Worm (Caenorhabditis elegans): Measurements from ENCODE around the gene Y59E9AL.8.

Gene Y59E9AL.8

ce11 chrIV:5183755-5184166 is 40.4 kb downstream of the Y59E9AL.8 start, which contains the start of gene W03F8.4 (continued):
- TF ChIP-seq Y22D7AL.16 (tag; optimal IDR thresholded peaks at IDR 0.05) (no peak), pha-4 (tag; optimal IDR thresholded peaks at IDR 0.05) (no peak), unc-55 (GFP tag; optimal IDR thresholded peaks at IDR 0.05) (no peak), lim-6 (tag; optimal IDR thresholded peaks at IDR 0.05) (no peak), ceh-45 (GFP tag; IDR thresholded peaks at IDR 0.05) (0 out of 2 replicates have a peak, but pooled peaks have one; percentile 57), ahr-1 (tag; optimal IDR thresholded peaks at IDR 0.05) (no peak), ttx-3 (tag; optimal IDR thresholded peaks at IDR 0.05) (peak; percentile 33), ceh-9 (tag; optimal IDR thresholded peaks at IDR 0.05) (no peak), sdc-2 (tag; optimal IDR thresholded peaks at IDR 0.05) (peak; percentile 16), madf-2 (tag; optimal IDR thresholded peaks at IDR 0.05) (peak; percentile 34), hlh-15 (tag; optimal IDR thresholded peaks at IDR 0.05) (no peak), elt-2 (tag; optimal IDR thresholded peaks at IDR 0.05) (peak; percentile 28), ceh-34 (tag; optimal IDR thresholded peaks at IDR 0.05) (peak; percentile 64), ceh-18 (tag; optimal IDR thresholded peaks at IDR 0.05) (peak; percentile 53), rnt-1 (tag; optimal IDR thresholded peaks at IDR 0.05) (peak; percentile 71), dve-1 (tag; optimal IDR thresholded peaks at IDR 0.05) (no peak), ceh-48 (tag; optimal IDR thresholded peaks at IDR 0.05) (no peak), pha-2 (tag; optimal IDR thresholded peaks at IDR 0.05) (peak; percentile 45), ceh-2 (tag; optimal IDR thresholded peaks at IDR 0.05) (peak; percentile 35), ceh-24 (tag; optimal IDR thresholded peaks at IDR 0.05) (no peak), che-1 (tag; optimal IDR thresholded peaks at IDR 0.05) (peak; percentile 37), ama-1 (optimal IDR thresholded peaks at IDR 0.05) (peak; percentile 89), odd-2 (tag; optimal IDR thresholded peaks at IDR 0.05) (no peak), hlh-6 (tag; optimal IDR thresholded peaks at IDR 0.05) (no peak), ceh-31 (tag; optimal IDR thresholded peaks at IDR 0.05) (peak; percentile 77), nfya-1 (tag; optimal IDR thresholded peaks at IDR 0.05) (peak; percentile 76), mec-3 (tag; optimal IDR thresholded peaks at IDR 0.05; ENCODE audit: borderline replicate concordance) (no peak), eyg-1 (tag; optimal IDR thresholded peaks at IDR 0.05) (no peak), hlh-30 (tag; optimal IDR thresholded peaks at IDR 0.05; ENCODE audit: insufficient read depth) (no peak), tbx-2 (tag; optimal IDR thresholded peaks at IDR 0.05) (peak; percentile 46), ceh-6 (GFP tag; optimal IDR thresholded peaks at IDR 0.05) (no peak), fkh-10 (GFP tag; optimal IDR thresholded peaks at IDR 0.05) (no peak), fkh-6 (tag; optimal IDR thresholded peaks at IDR 0.05) (no peak), ztf-16 (tag; optimal IDR thresholded peaks at IDR 0.05) (no peak), ceh-19 (GFP tag; optimal IDR thresholded peaks at IDR 0.05) (no peak), ets-4 (tag; optimal IDR thresholded peaks at IDR 0.05) (no peak), pqm-1 (tag; optimal IDR thresholded peaks at IDR 0.05) (no peak), pat-9 (tag; optimal IDR thresholded peaks at IDR 0.05) (peak; percentile 30), ceh-14 (tag; optimal IDR thresholded peaks at IDR 0.05) (peak; percentile 3), tbx-7 (tag; optimal IDR thresholded peaks at IDR 0.05) (no peak), pax-1 (tag; optimal IDR thresholded peaks at IDR 0.05) (no peak), pros-1 (tag; optimal IDR thresholded peaks at IDR 0.05) (peak; percentile 31), nhr-232 (tag; optimal IDR thresholded peaks at IDR 0.05) (no peak), unc-42 (tag; optimal IDR thresholded peaks at IDR 0.05) (peak; percentile 58), elt-4 (tag; optimal IDR thresholded peaks at IDR 0.05) (no peak), unc-3 (GFP tag; conservative IDR thresholded peaks at IDR 0.05) (no peak), unc-3 (tag; optimal IDR thresholded peaks at IDR 0.05) (peak; percentile 8), syd-9 (tag; optimal IDR thresholded peaks at IDR 0.05) (no peak), unc-86 (tag; optimal IDR thresholded peaks at IDR 0.05) (no peak), gmeb-2 (tag; optimal IDR thresholded peaks at IDR 0.05) (no peak), dmd-4 (tag; optimal IDR thresholded peaks at IDR 0.05; ENCODE audit: borderline replicate concordance) (no peak), npax-4 (tag; optimal IDR thresholded peaks at IDR 0.05) (no peak)
